Fruit fly (Drosophila melanogaster): ENCODE results near the gene asp.

DNA sequence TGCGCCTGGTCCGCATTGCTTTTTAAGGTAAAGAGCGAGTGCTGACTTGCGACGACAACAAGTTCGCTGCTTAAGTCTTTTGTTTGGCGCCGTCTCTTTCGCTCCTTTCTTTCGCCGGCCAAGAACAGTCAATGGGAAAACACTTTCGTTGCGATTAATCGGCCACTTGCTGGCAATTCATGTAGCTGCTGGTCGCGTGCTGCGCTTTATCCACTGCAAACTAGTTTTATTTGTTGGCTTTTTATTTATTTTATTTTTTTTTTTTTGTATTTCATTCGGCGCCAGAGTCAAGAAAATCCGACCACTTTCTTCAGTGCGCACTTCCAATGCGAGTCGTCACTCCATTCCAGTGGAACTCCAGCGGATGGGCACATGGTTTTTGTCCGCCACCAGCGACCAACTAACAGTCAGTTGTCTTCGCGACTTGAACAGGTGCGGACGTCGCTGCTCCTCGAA, 41.2 kb upstream of the asp start, which contains the start of the genes CG13627 and CG46316:
- TF ChIP-seq CTCF (optimal IDR thresholded peaks at IDR 0.05) = no peak
- TF ChIP-seq CG8478 (optimal IDR thresholded peaks at IDR 0.05) = no peak
